1 fruit fly cellular context compared by ENCODE assay signal in genomic region chr2L:3844898-3845713, dm6.
TF ChIP-seq lines count a peak whose summit lies in the region.

No protein-coding gene starts in this region.

TF ChIP-seq in whole organism, embryonic, 481 proteins besides CTCF, POLR2A, EP300 and RAD21 (continued from another document and continues in another):
- TF ChIP-seq CG8765 (GFP tag; IDR thresholded peaks at IDR 0.05; lab: Robert Waterston, UW) (no peak), crp (GFP tag; optimal IDR thresholded peaks at IDR 0.05; lab: Kevin White, UChicago) (no peak), CG31441 (GFP tag; IDR thresholded peaks at IDR 0.05; lab: Robert Waterston, UW) (peak; percentile 35; the same call in 1 of the 2 replicates), CG10321 (GFP tag; IDR thresholded peaks at IDR 0.05; lab: Robert Waterston, UW) (no peak), CG10147 (GFP tag; optimal IDR thresholded peaks at IDR 0.05; lab: Kevin White, UChicago) (no peak), Ada2b (GFP tag; IDR thresholded peaks at IDR 0.05; lab: Robert Waterston, UW) (no peak), seq (GFP tag; IDR thresholded peaks at IDR 0.05; lab: Robert Waterston, UW) (0 out of 2 replicates have a peak, but pooled peaks have one; percentile 9), Doc3 (GFP tag; IDR thresholded peaks at IDR 0.05; lab: Robert Waterston, UW; ENCODE audit: partially characterized antibody) (no peak), usp (GFP tag; optimal IDR thresholded peaks at IDR 0.05; lab: Kevin White, UChicago) (no peak), Vsx1 (GFP tag; optimal IDR thresholded peaks at IDR 0.05; lab: Kevin White, UChicago) (no peak), CG8290 (GFP tag; optimal IDR thresholded peaks at IDR 0.05; lab: Kevin White, UChicago) (no peak), CG8290 (tag; optimal IDR thresholded peaks at IDR 0.05; lab: Kevin White, UChicago) (no peak), HLH3B (GFP tag; IDR thresholded peaks at IDR 0.05; lab: Robert Waterston, UW) (no peak), unpg (GFP tag; optimal IDR thresholded peaks at IDR 0.05; lab: Kevin White, UChicago) (peak; percentile 24), fd64A (GFP tag; optimal IDR thresholded peaks at IDR 0.05; lab: Kevin White, UChicago) (no peak), gce (GFP tag; IDR thresholded peaks at IDR 0.05; lab: Robert Waterston, UW) (no peak), HLH54F (GFP tag; optimal IDR thresholded peaks at IDR 0.05; lab: Kevin White, UChicago) (no peak), ind (GFP tag; optimal IDR thresholded peaks at IDR 0.05; lab: Kevin White, UChicago) (no peak), CG11093 (GFP tag; IDR thresholded peaks at IDR 0.05; lab: Robert Waterston, UW) (no peak), CG10431 (GFP tag; optimal IDR thresholded peaks at IDR 0.05; lab: Kevin White, UChicago) (no peak), Sin3A (optimal IDR thresholded peaks at IDR 0.05; lab: Kevin White, UChicago) (no peak), Hmr (GFP tag; optimal IDR thresholded peaks at IDR 0.05; lab: Kevin White, UChicago) (no peak), Atf3 (GFP tag; optimal IDR thresholded peaks at IDR 0.05; lab: Kevin White, UChicago) (no peak), Drgx (GFP tag; IDR thresholded peaks at IDR 0.05; lab: Robert Waterston, UW) (no peak), CG10462 (GFP tag; optimal IDR thresholded peaks at IDR 0.05; lab: Kevin White, UChicago) (no peak), dmrt99B (tag; optimal IDR thresholded peaks at IDR 0.05; lab: Kevin White, UChicago) (peak; percentile 18), Trl (optimal IDR thresholded peaks at IDR 0.05; lab: Kevin White, UChicago) (no peak), Trl (GFP tag; optimal IDR thresholded peaks at IDR 0.05; lab: Kevin White, UChicago) (no peak), Sry-δ (GFP tag; optimal IDR thresholded peaks at IDR 0.05; lab: Kevin White, UChicago) (no peak), CG31224 (GFP tag; IDR thresholded peaks at IDR 0.05; lab: Robert Waterston, UW) (no peak), CG11398 (GFP tag; optimal IDR thresholded peaks at IDR 0.05; lab: Kevin White, UChicago) (no peak), slou (GFP tag; optimal IDR thresholded peaks at IDR 0.05; lab: Kevin White, UChicago) (no peak), Dbx (GFP tag; IDR thresholded peaks at IDR 0.05; lab: Robert Waterston, UW) (no peak), CG8388 (GFP tag; optimal IDR thresholded peaks at IDR 0.05; lab: Kevin White, UChicago) (peak; percentile 24), CG7556 (GFP tag; optimal IDR thresholded peaks at IDR 0.05; lab: Kevin White, UChicago) (no peak), CG2678 (tag; optimal IDR thresholded peaks at IDR 0.05; lab: Kevin White, UChicago) (peak; percentile 24), CG6765 (GFP tag; optimal IDR thresholded peaks at IDR 0.05; lab: Kevin White, UChicago) (no peak), CG15696 (tag; optimal IDR thresholded peaks at IDR 0.05; lab: Kevin White, UChicago) (peak; percentile 44), CG34224 (GFP tag; IDR thresholded peaks at IDR 0.05; lab: Robert Waterston, UW; ENCODE audit: partially characterized antibody) (no peak), pros (GFP tag; optimal IDR thresholded peaks at IDR 0.05; lab: Kevin White, UChicago) (peak; percentile 77), Oli (tag; optimal IDR thresholded peaks at IDR 0.05; lab: Kevin White, UChicago) (peak; percentile 27), hth (optimal IDR thresholded peaks at IDR 0.05; lab: Kevin White, UChicago) (no peak), CG15269 (tag; optimal IDR thresholded peaks at IDR 0.05; lab: Kevin White, UChicago) (no peak), NC2β (GFP tag; optimal IDR thresholded peaks at IDR 0.05; lab: Kevin White, UChicago) (no peak), CG7271 (tag; optimal IDR thresholded peaks at IDR 0.05; lab: Kevin White, UChicago) (no peak), tna (GFP tag; IDR thresholded peaks at IDR 0.05; lab: Robert Waterston, UW; ENCODE audit: partially characterized antibody) (no peak), CG12155 (GFP tag; optimal IDR thresholded peaks at IDR 0.05; lab: Kevin White, UChicago) (no peak), CG4404 (GFP tag; IDR thresholded peaks at IDR 0.05; lab: Robert Waterston, UW) (no peak), salm (tag; optimal IDR thresholded peaks at IDR 0.05; lab: Kevin White, UChicago) (no peak), nerfin-1 (tag; optimal IDR thresholded peaks at IDR 0.05; lab: Kevin White, UChicago) (peak; percentile 62), twi (tag; optimal IDR thresholded peaks at IDR 0.05; lab: Kevin White, UChicago) (no peak), crc (GFP tag; optimal IDR thresholded peaks at IDR 0.05; lab: Kevin White, UChicago) (no peak), CG9609 (GFP tag; optimal IDR thresholded peaks at IDR 0.05; lab: Kevin White, UChicago) (no peak), CG17359 (tag; optimal IDR thresholded peaks at IDR 0.05; lab: Kevin White, UChicago) (no peak), CoRest (tag; optimal IDR thresholded peaks at IDR 0.05; lab: Kevin White, UChicago) (peak; percentile 20), sna (GFP tag; IDR thresholded peaks at IDR 0.05; lab: Robert Waterston, UW; ENCODE audit: partially characterized antibody) (no peak), zfh1 (GFP tag; IDR thresholded peaks at IDR 0.05; lab: Robert Waterston, UW) (no peak), CG1024 (GFP tag; IDR thresholded peaks at IDR 0.05; lab: Robert Waterston, UW) (no peak), so (GFP tag; IDR thresholded peaks at IDR 0.05; lab: Robert Waterston, UW) (no peak), CG4424 (GFP tag; optimal IDR thresholded peaks at IDR 0.05; lab: Kevin White, UChicago) (no peak), Jarid2 (GFP tag; optimal IDR thresholded peaks at IDR 0.05; lab: Kevin White, UChicago) (no peak), Lpt (GFP tag; optimal IDR thresholded peaks at IDR 0.05; lab: Kevin White, UChicago) (no peak), sug (tag; optimal IDR thresholded peaks at IDR 0.05; lab: Kevin White, UChicago) (no peak), Xrp1 (GFP tag; IDR thresholded peaks at IDR 0.05; lab: Robert Waterston, UW) (no peak), Deaf1 (tag; optimal IDR thresholded peaks at IDR 0.05; lab: Kevin White, UChicago) (no peak), CG10979 (tag; optimal IDR thresholded peaks at IDR 0.05; lab: Kevin White, UChicago) (peak; percentile 52), CG3847 (GFP tag; IDR thresholded peaks at IDR 0.05; lab: Robert Waterston, UW) (no peak), CG17612 (GFP tag; IDR thresholded peaks at IDR 0.05; lab: Robert Waterston, UW) (no peak), knrl (GFP tag; IDR thresholded peaks at IDR 0.05; lab: Robert Waterston, UW; ENCODE audit: partially characterized antibody) (no peak), Oaz (GFP tag; IDR thresholded peaks at IDR 0.05; lab: Robert Waterston, UW) (no peak), Bdp1 (GFP tag; optimal IDR thresholded peaks at IDR 0.05; lab: Kevin White, UChicago) (no peak), CG14860 (GFP tag; IDR thresholded peaks at IDR 0.05; lab: Robert Waterston, UW; ENCODE audit: partially characterized antibody) (no peak), Sry-β (GFP tag; optimal IDR thresholded peaks at IDR 0.05; lab: Kevin White, UChicago) (no peak), CG11456 (GFP tag; IDR thresholded peaks at IDR 0.05; lab: Robert Waterston, UW) (no peak), CG9215 (GFP tag; IDR thresholded peaks at IDR 0.05; lab: Robert Waterston, UW) (no peak), wek (GFP tag; optimal IDR thresholded peaks at IDR 0.05; lab: Kevin White, UChicago) (no peak), CG3163 (GFP tag; optimal IDR thresholded peaks at IDR 0.05; lab: Kevin White, UChicago) (no peak), exex (tag; optimal IDR thresholded peaks at IDR 0.05; lab: Kevin White, UChicago) (no peak), pum (GFP tag; optimal IDR thresholded peaks at IDR 0.05; lab: Kevin White, UChicago) (no peak), pan (optimal IDR thresholded peaks at IDR 0.05; lab: Kevin White, UChicago) (no peak), pan (GFP tag; optimal IDR thresholded peaks at IDR 0.05 in 1 of 2, IDR thresholded peaks at IDR 0.05 in 1 of 2) (no peak), CG8478 (optimal IDR thresholded peaks at IDR 0.05; lab: Kevin White, UChicago) (no peak), sens-2 (GFP tag; IDR thresholded peaks at IDR 0.05; lab: Robert Waterston, UW) (no peak), Dip2 (GFP tag; IDR thresholded peaks at IDR 0.05; lab: Robert Waterston, UW) (no peak), Mrtf (GFP tag; IDR thresholded peaks at IDR 0.05; lab: Robert Waterston, UW) (no peak), schlank (tag; optimal IDR thresholded peaks at IDR 0.05; lab: Kevin White, UChicago) (no peak), zen (tag; optimal IDR thresholded peaks at IDR 0.05; lab: Kevin White, UChicago) (no peak), al (GFP tag; IDR thresholded peaks at IDR 0.05; lab: Robert Waterston, UW) (no peak), CG3065 (GFP tag; optimal IDR thresholded peaks at IDR 0.05; lab: Kevin White, UChicago) (no peak), bsh (GFP tag; optimal IDR thresholded peaks at IDR 0.05; lab: Kevin White, UChicago) (peak in 1 of 2 experiments; percentile 56), CG32772 (GFP tag; IDR thresholded peaks at IDR 0.05; lab: Robert Waterston, UW) (no peak), kay (GFP tag; optimal IDR thresholded peaks at IDR 0.05; lab: Kevin White, UChicago) (no peak), ttk (GFP tag; IDR thresholded peaks at IDR 0.05; lab: Robert Waterston, UW) (no peak), mld (GFP tag; IDR thresholded peaks at IDR 0.05; lab: Robert Waterston, UW; ENCODE audit: partially characterized antibody) (no peak), Blimp-1 (GFP tag; optimal IDR thresholded peaks at IDR 0.05; lab: Kevin White, UChicago) (peak; percentile 32), CG6813 (GFP tag; optimal IDR thresholded peaks at IDR 0.05; lab: Kevin White, UChicago) (no peak), vnd (GFP tag; IDR thresholded peaks at IDR 0.05; lab: Robert Waterston, UW; ENCODE audit: partially characterized antibody) (no peak), YL-1 (GFP tag; optimal IDR thresholded peaks at IDR 0.05; lab: Kevin White, UChicago) (no peak), Camta (GFP tag; optimal IDR thresholded peaks at IDR 0.05; lab: Kevin White, UChicago) (no peak), dimm (GFP tag; IDR thresholded peaks at IDR 0.05; lab: Robert Waterston, UW) (no peak), CG7987 (GFP tag; optimal IDR thresholded peaks at IDR 0.05; lab: Kevin White, UChicago) (no peak), CG15073 (GFP tag; optimal IDR thresholded peaks at IDR 0.05; lab: Kevin White, UChicago) (no peak), CG10267 (tag; optimal IDR thresholded peaks at IDR 0.05; lab: Kevin White, UChicago) (peak; percentile 46), Elba2 (GFP tag; optimal IDR thresholded peaks at IDR 0.05; lab: Kevin White, UChicago) (no peak), CG17829 (tag; optimal IDR thresholded peaks at IDR 0.05; lab: Kevin White, UChicago) (peak; percentile 42), Dad (GFP tag; optimal IDR thresholded peaks at IDR 0.05; lab: Kevin White, UChicago) (no peak), yki (optimal IDR thresholded peaks at IDR 0.05; lab: Kevin White, UChicago) (no peak), CG2129 (GFP tag; IDR thresholded peaks at IDR 0.05; lab: Robert Waterston, UW; ENCODE audit: partially characterized antibody) (no peak), corto (GFP tag; optimal IDR thresholded peaks at IDR 0.05; lab: Kevin White, UChicago) (no peak), Myb (GFP tag; optimal IDR thresholded peaks at IDR 0.05; lab: Kevin White, UChicago) (no peak), nau (GFP tag; optimal IDR thresholded peaks at IDR 0.05; lab: Kevin White, UChicago) (no peak), maf-S (GFP tag; optimal IDR thresholded peaks at IDR 0.05; lab: Kevin White, UChicago) (no peak), CG10959 (GFP tag; IDR thresholded peaks at IDR 0.05; lab: Robert Waterston, UW) (no peak), bbx (GFP tag; IDR thresholded peaks at IDR 0.05; lab: Robert Waterston, UW; ENCODE audit: partially characterized antibody) (no peak), onecut (GFP tag; IDR thresholded peaks at IDR 0.05; lab: Robert Waterston, UW) (no peak), CG12236 (GFP tag; optimal IDR thresholded peaks at IDR 0.05; lab: Kevin White, UChicago) (no peak), CG3838 (GFP tag; optimal IDR thresholded peaks at IDR 0.05; lab: Kevin White, UChicago) (no peak), Awh (GFP tag; IDR thresholded peaks at IDR 0.05; lab: Robert Waterston, UW) (no peak), gcm2 (GFP tag; optimal IDR thresholded peaks at IDR 0.05; lab: Kevin White, UChicago) (no peak), CG30431 (GFP tag; optimal IDR thresholded peaks at IDR 0.05; lab: Kevin White, UChicago) (no peak), CG18764 (GFP tag; optimal IDR thresholded peaks at IDR 0.05; lab: Kevin White, UChicago) (no peak), CG18619 (GFP tag; optimal IDR thresholded peaks at IDR 0.05; lab: Kevin White, UChicago) (no peak), eve (GFP tag; optimal IDR thresholded peaks at IDR 0.05; lab: Kevin White, UChicago) (peak in 1 of 2 experiments; percentile 70), tgo (GFP tag; IDR thresholded peaks at IDR 0.05; lab: Robert Waterston, UW) (no peak), CG17385 (GFP tag; optimal IDR thresholded peaks at IDR 0.05; lab: Kevin White, UChicago) (no peak), CG9876 (GFP tag; optimal IDR thresholded peaks at IDR 0.05; lab: Kevin White, UChicago) (no peak), Ssrp (tag; optimal IDR thresholded peaks at IDR 0.05; lab: Kevin White, UChicago) (peak; percentile 33), CG16863 (GFP tag; optimal IDR thresholded peaks at IDR 0.05; lab: Kevin White, UChicago) (no peak), CG8944 (GFP tag; optimal IDR thresholded peaks at IDR 0.05; lab: Kevin White, UChicago) (no peak), CG17912 (GFP tag; optimal IDR thresholded peaks at IDR 0.05; lab: Kevin White, UChicago) (no peak), MBD-R2 (GFP tag; IDR thresholded peaks at IDR 0.05; lab: Robert Waterston, UW) (no peak), gsb-n (tag; optimal IDR thresholded peaks at IDR 0.05; lab: Kevin White, UChicago) (peak; percentile 83), Mad (GFP tag; optimal IDR thresholded peaks at IDR 0.05; lab: Kevin White, UChicago) (no peak), CG7839 (tag; optimal IDR thresholded peaks at IDR 0.05; lab: Kevin White, UChicago) (peak; percentile 31), Dp (GFP tag; optimal IDR thresholded peaks at IDR 0.05; lab: Kevin White, UChicago) (no peak), kni (GFP tag; optimal IDR thresholded peaks at IDR 0.05; lab: Kevin White, UChicago) (peak; percentile 31), Antp (GFP tag; optimal IDR thresholded peaks at IDR 0.05; lab: Kevin White, UChicago) (no peak), CG5245 (GFP tag; optimal IDR thresholded peaks at IDR 0.05; lab: Kevin White, UChicago) (no peak), Atf-2 (GFP tag; optimal IDR thresholded peaks at IDR 0.05; lab: Kevin White, UChicago) (no peak), sisA (GFP tag; IDR thresholded peaks at IDR 0.05; lab: Robert Waterston, UW) (no peak)
